Fruit fly (Drosophila melanogaster) whole organism: ENCODE measurements around the gene Tim17b1.

Experiments
- CG8478 ChIP-seq: fragments of >200 bp; optimal IDR thresholded peaks from 2 replicates; lab custom pipeline; 2018; ENCODE audit warnings: inconsistent platforms
- Dll ChIP-seq: fragments of >200 bp; optimal IDR thresholded peaks from 2 replicates; lab custom pipeline; 2017
- EcR ChIP-seq, 2 experiments: fragments of >200 bp; optimal IDR thresholded peaks; 2 replicates each; lab custom pipeline; 2017; ENCODE audit warnings: missing biosample characterization in 2 of 2, missing genetic modification characterization in 2 of 2, missing genetic modification reagents in 2 of 2
- pan ChIP-seq: fragments of >200 bp; optimal IDR thresholded peaks from 2 replicates; lab custom pipeline; 2017
- psq ChIP-seq: fragments of >200 bp; optimal IDR thresholded peaks from 2 replicates; lab custom pipeline; 2017
- usp ChIP-seq: fragments of >200 bp; optimal IDR thresholded peaks from 2 replicates; lab custom pipeline; 2017; ENCODE audit warnings: missing biosample characterization, missing genetic modification characterization, mixed read lengths

Tim17b1 gene

dm6 chr3R:5299569-5300195, at the start of gene Tim17b1:
Gene Tim17b1, plus strand, starts transcription at chr3R:5300145.
- TF ChIP-seq Dll (lab: Kevin White, UChicago) (no peak), EcR (GFP tag; optimal IDR thresholded peaks at IDR 0.05; lab: Kevin White, UChicago) (no peak), psq (no peak)

dm6 chr3R:5250530-5251242, 49.3 kb upstream of the Tim17b1 start:
- TF ChIP-seq usp (GFP tag; lab: Kevin White, UChicago) (no peak), Dll (lab: Kevin White, UChicago) (no peak), EcR (GFP tag; optimal IDR thresholded peaks at IDR 0.05; lab: Kevin White, UChicago) (peak in 1 of 2 experiments; percentile 13)

- peak; percentile 48 for TF ChIP-seq CG8478 (lab: Kevin White, UChicago)
- no peak for TF ChIP-seq pan (lab: Kevin White, UChicago)
- TF ChIP-seq usp (GFP tag; lab: Kevin White, UChicago) = no peak
- TF ChIP-seq EcR (GFP tag; optimal IDR thresholded peaks at IDR 0.05; lab: Kevin White, UChicago) = no peak
These were observed 48.6 kb upstream of the Tim17b1 start, which contains the start of gene CtsF for dm6 chr3R:5251243-5251865. Gene CtsF, minus strand, starts transcription at chr3R:5251745.

dm6 chr3R:5252853-5253252, 47.1 kb upstream of the Tim17b1 start, which contains the start of gene CG1113:
Gene CG1113, plus strand, starts transcription at chr3R:5253153.
- TF ChIP-seq EcR (GFP tag; optimal IDR thresholded peaks at IDR 0.05; lab: Kevin White, UChicago) = no peak
- no peak for TF ChIP-seq Dll (lab: Kevin White, UChicago)
- no peak for TF ChIP-seq CG8478 (lab: Kevin White, UChicago)
- TF ChIP-seq pan (lab: Kevin White, UChicago) = no peak
- no peak for TF ChIP-seq usp (GFP tag; lab: Kevin White, UChicago)
- no peak for TF ChIP-seq psq

dm6 chr3R:5256462-5257146, 43.3 kb upstream of the Tim17b1 start, which contains the start of the genes Enoph and Hph:
Gene Enoph, minus strand, starts transcription at chr3R:5256681.
Gene Hph, plus strand, starts transcription at chr3R:5257037.
- TF ChIP-seq psq = no peak
- TF ChIP-seq pan (lab: Kevin White, UChicago) = no peak
- no peak for TF ChIP-seq EcR (GFP tag; optimal IDR thresholded peaks at IDR 0.05; lab: Kevin White, UChicago)
- TF ChIP-seq Dll (lab: Kevin White, UChicago) = no peak
- TF ChIP-seq usp (GFP tag; lab: Kevin White, UChicago) = no peak
- TF ChIP-seq CG8478 (lab: Kevin White, UChicago) = no peak

- no peak for TF ChIP-seq pan (lab: Kevin White, UChicago)
- TF ChIP-seq psq = no peak
- TF ChIP-seq Dll (lab: Kevin White, UChicago) = no peak
- TF ChIP-seq CG8478 (lab: Kevin White, UChicago) = no peak
- no peak for TF ChIP-seq EcR (GFP tag; optimal IDR thresholded peaks at IDR 0.05; lab: Kevin White, UChicago)
- no peak for TF ChIP-seq usp (GFP tag; lab: Kevin White, UChicago)
These were observed 42.8 kb upstream of the Tim17b1 start for dm6 chr3R:5257147-5257487.

dm6 chr3R:5261262-5261661, 38.7 kb upstream of the Tim17b1 start:
- no peak for TF ChIP-seq pan (lab: Kevin White, UChicago)
- TF ChIP-seq psq = no peak
- no peak for TF ChIP-seq Dll (lab: Kevin White, UChicago)
- TF ChIP-seq CG8478 (lab: Kevin White, UChicago) = no peak
- TF ChIP-seq EcR (GFP tag; optimal IDR thresholded peaks at IDR 0.05; lab: Kevin White, UChicago) = no peak
- no peak for TF ChIP-seq usp (GFP tag; lab: Kevin White, UChicago)

- TF ChIP-seq psq = no peak
- no peak for TF ChIP-seq pan (lab: Kevin White, UChicago)
- TF ChIP-seq Dll (lab: Kevin White, UChicago) = no peak
- no peak for TF ChIP-seq usp (GFP tag; lab: Kevin White, UChicago)
- TF ChIP-seq CG8478 (lab: Kevin White, UChicago) = no peak
- TF ChIP-seq EcR (GFP tag; optimal IDR thresholded peaks at IDR 0.05; lab: Kevin White, UChicago) = no peak
These were observed 37.9 kb upstream of the Tim17b1 start for dm6 chr3R:5261996-5262535.

- no peak for TF ChIP-seq pan (lab: Kevin White, UChicago)
- TF ChIP-seq usp (GFP tag; lab: Kevin White, UChicago) = no peak
- TF ChIP-seq EcR (GFP tag; optimal IDR thresholded peaks at IDR 0.05; lab: Kevin White, UChicago) = no peak
- TF ChIP-seq psq = no peak
- no peak for TF ChIP-seq CG8478 (lab: Kevin White, UChicago)
These were observed 37.4 kb upstream of the Tim17b1 start, which contains the start of gene Tim17a2 for dm6 chr3R:5262592-5262991. Gene Tim17a2, minus strand, starts transcription at chr3R:5262692.

- TF ChIP-seq usp (GFP tag; lab: Kevin White, UChicago) (no peak), pan (lab: Kevin White, UChicago) (no peak), EcR (GFP tag; optimal IDR thresholded peaks at IDR 0.05; lab: Kevin White, UChicago) (peak in 1 of 2 experiments; percentile 11), CG8478 (lab: Kevin White, UChicago) (peak; percentile 55), psq (no peak), Dll (lab: Kevin White, UChicago) (no peak)
These were observed 36.4 kb upstream of the Tim17b1 start for dm6 chr3R:5263311-5264250.
